Worm (Caenorhabditis elegans): ENCODE results near the gene F13D11.4.

The F13D11.4 gene

ce11 chrX:5818176-5818575 lies 16.4 kb downstream of the F13D11.4 start (continued):
- no peak for TF ChIP-seq unc-3 (GFP tag; conservative IDR thresholded peaks at IDR 0.05)
- TF ChIP-seq unc-3 (tag; optimal IDR thresholded peaks at IDR 0.05) = no peak
- no peak for TF ChIP-seq tbx-7 (tag; optimal IDR thresholded peaks at IDR 0.05)
- TF ChIP-seq C38D4.7 (GFP tag; optimal IDR thresholded peaks at IDR 0.05) = no peak
- TF ChIP-seq nhr-232 (tag; optimal IDR thresholded peaks at IDR 0.05) = peak; percentile 31
- no peak for TF ChIP-seq Y22D7AL.16 (tag; optimal IDR thresholded peaks at IDR 0.05)
- TF ChIP-seq unc-86 (tag; optimal IDR thresholded peaks at IDR 0.05) = peak; percentile 49
- TF ChIP-seq unc-55 (GFP tag; optimal IDR thresholded peaks at IDR 0.05) = peak; percentile 70

- TF ChIP-seq ceh-2 (tag; optimal IDR thresholded peaks at IDR 0.05) (no peak), F13H6.1 (tag; optimal IDR thresholded peaks at IDR 0.05) (no peak), rnt-1 (tag; optimal IDR thresholded peaks at IDR 0.05) (no peak), nfya-1 (tag; optimal IDR thresholded peaks at IDR 0.05) (peak; percentile 46)
Observed at ce11 chrX:5817078-5817477, 17.5 kb downstream of the F13D11.4 start.

ce11 chrX:5816346-5816745 lies 18.3 kb downstream of the F13D11.4 start:
- TF ChIP-seq pha-4 (tag; optimal IDR thresholded peaks at IDR 0.05) = no peak
- no peak for TF ChIP-seq fkh-10 (GFP tag; optimal IDR thresholded peaks at IDR 0.05)
- TF ChIP-seq Y22D7AL.16 (tag; optimal IDR thresholded peaks at IDR 0.05) = no peak
- no peak for TF ChIP-seq sox-2 (GFP tag; IDR thresholded peaks at IDR 0.05)
- no peak for TF ChIP-seq zip-5 (tag; optimal IDR thresholded peaks at IDR 0.05)
- peak; percentile 71 for TF ChIP-seq ceh-34 (tag; optimal IDR thresholded peaks at IDR 0.05)
- peak; percentile 8 for TF ChIP-seq ceh-2 (tag; optimal IDR thresholded peaks at IDR 0.05)
- TF ChIP-seq nhr-11 (tag; optimal IDR thresholded peaks at IDR 0.05) = no peak
- no peak for TF ChIP-seq ets-4 (tag; optimal IDR thresholded peaks at IDR 0.05)
- peak; percentile 23 for TF ChIP-seq dmd-4 (tag; optimal IDR thresholded peaks at IDR 0.05; ENCODE audit: borderline replicate concordance)
- TF ChIP-seq nfya-1 (tag; optimal IDR thresholded peaks at IDR 0.05) = peak; percentile 56
- no peak for TF ChIP-seq pat-9 (tag; optimal IDR thresholded peaks at IDR 0.05)
- peak; percentile 27 for TF ChIP-seq syd-9 (tag; optimal IDR thresholded peaks at IDR 0.05)
- TF ChIP-seq T23F11.4 (GFP tag; optimal IDR thresholded peaks at IDR 0.05) = peak; percentile 60
- no peak for TF ChIP-seq odd-2 (tag; optimal IDR thresholded peaks at IDR 0.05)
- peak; percentile 7 for TF ChIP-seq rnt-1 (tag; optimal IDR thresholded peaks at IDR 0.05)
- no peak for TF ChIP-seq ceh-45 (GFP tag; IDR thresholded peaks at IDR 0.05)
- TF ChIP-seq gmeb-2 (tag; optimal IDR thresholded peaks at IDR 0.05) = no peak
- no peak for TF ChIP-seq che-1 (tag; optimal IDR thresholded peaks at IDR 0.05)
- TF ChIP-seq tbx-7 (tag; optimal IDR thresholded peaks at IDR 0.05) = no peak
- peak; percentile 34 for TF ChIP-seq ceh-6 (GFP tag; optimal IDR thresholded peaks at IDR 0.05)
- no peak for TF ChIP-seq hlh-13 (GFP tag; optimal IDR thresholded peaks at IDR 0.05)
- no peak for TF ChIP-seq ttx-3 (tag; optimal IDR thresholded peaks at IDR 0.05)
- TF ChIP-seq ceh-22 (tag; optimal IDR thresholded peaks at IDR 0.05) = no peak
- no peak for TF ChIP-seq unc-86 (tag; optimal IDR thresholded peaks at IDR 0.05)
- TF ChIP-seq ceh-30 (tag; optimal IDR thresholded peaks at IDR 0.05) = no peak
- no peak for TF ChIP-seq pros-1 (tag; optimal IDR thresholded peaks at IDR 0.05)
- no peak for TF ChIP-seq ceh-14 (tag; optimal IDR thresholded peaks at IDR 0.05)
- no peak for TF ChIP-seq nhr-232 (tag; optimal IDR thresholded peaks at IDR 0.05)
- no peak for TF ChIP-seq npax-4 (tag; optimal IDR thresholded peaks at IDR 0.05)
- TF ChIP-seq ceh-48 (tag; optimal IDR thresholded peaks at IDR 0.05) = no peak
- no peak for TF ChIP-seq ama-1 (optimal IDR thresholded peaks at IDR 0.05)
- TF ChIP-seq fkh-6 (tag; optimal IDR thresholded peaks at IDR 0.05) = peak; percentile 72
- peak; percentile 39 for TF ChIP-seq tbx-2 (tag; optimal IDR thresholded peaks at IDR 0.05)
- TF ChIP-seq ceh-9 (tag; optimal IDR thresholded peaks at IDR 0.05) = no peak
- TF ChIP-seq hlh-15 (tag; optimal IDR thresholded peaks at IDR 0.05) = peak; percentile 42
- no peak for TF ChIP-seq fax-1 (tag; optimal IDR thresholded peaks at IDR 0.05)
- peak; percentile 55 for TF ChIP-seq ref-2 (tag; optimal IDR thresholded peaks at IDR 0.05)
- no peak for TF ChIP-seq pha-2 (tag; optimal IDR thresholded peaks at IDR 0.05)
- TF ChIP-seq hlh-8 (tag; optimal IDR thresholded peaks at IDR 0.05) = no peak
- TF ChIP-seq ztf-16 (tag; optimal IDR thresholded peaks at IDR 0.05) = no peak
- TF ChIP-seq sdc-2 (tag; optimal IDR thresholded peaks at IDR 0.05) = peak; percentile 12
- TF ChIP-seq madf-2 (tag; optimal IDR thresholded peaks at IDR 0.05) = no peak
- peak; percentile 4 for TF ChIP-seq ceh-18 (tag; optimal IDR thresholded peaks at IDR 0.05)
- peak; percentile 75 for TF ChIP-seq ceh-31 (tag; optimal IDR thresholded peaks at IDR 0.05)

All from whole organism, late embryonic.